Worm (Caenorhabditis elegans): ENCODE measurements around the gene srsx-22.

DNA sequence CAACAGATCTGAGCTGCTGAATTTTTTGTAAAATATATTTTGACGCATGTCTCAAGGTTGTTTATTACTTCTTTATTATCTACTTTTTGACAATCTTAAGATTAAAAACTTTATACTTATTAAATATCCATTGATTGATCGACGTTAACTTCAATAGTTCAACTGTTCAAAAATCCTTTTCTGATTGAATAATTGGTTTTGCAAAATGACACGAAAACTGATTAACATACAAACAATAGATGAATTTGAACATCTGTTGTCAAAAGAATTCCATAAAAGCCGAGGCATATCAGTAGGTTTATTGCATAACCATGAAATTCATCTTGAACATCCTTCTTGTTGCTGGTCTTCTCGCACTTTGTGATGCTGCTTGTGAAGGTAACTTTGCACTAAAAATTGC lies 40.3 kb upstream of the srsx-22 start, which contains the start of gene W02D7.12:
- TF ChIP-seq klf-2 (GFP tag; conservative IDR thresholded peaks at IDR 0.05) (no peak), ztf-29 (GFP tag; IDR thresholded peaks at IDR 0.05) (no peak), flt-1 (GFP tag; IDR thresholded peaks at IDR 0.05) (no peak), ref-1 (GFP tag; conservative IDR thresholded peaks at IDR 0.05) (no peak), ztf-23 (GFP tag; IDR thresholded peaks at IDR 0.05) (no peak), cog-1 (tag; optimal IDR thresholded peaks at IDR 0.05) (no peak), T22C8.4 (GFP tag; IDR thresholded peaks at IDR 0.05) (no peak), med-1 (GFP tag; optimal IDR thresholded peaks at IDR 0.05; ENCODE audit: insufficient read depth) (no peak), tab-1 (GFP tag; IDR thresholded peaks at IDR 0.05) (no peak)
